Fruit fly (Drosophila melanogaster) whole organism, embryonic: Measurements from ENCODE around the gene CG33060.

Experiments
- Aef1 ChIP-seq: fragments of 200-800 bp; sonication (Bioruptor generic); IDR thresholded peaks from 3 replicates; pipeline ENCODE4 v1.3.6; 2022; ENCODE audit warnings: missing biosample characterization, missing genetic modification characterization
- Asciz ChIP-seq: fragments of 200-800 bp; sonication (Bioruptor generic); optimal IDR thresholded peaks from 2 replicates; lab custom pipeline; 2017; ENCODE audit warnings: missing biosample characterization, mild to moderate bottlenecking, missing genetic modification characterization, missing genetic modification reagents
- Atf6 ChIP-seq: fragments of 200-800 bp; sonication (Bioruptor generic); IDR thresholded peaks from 2 replicates; pipeline ENCODE4 v1.3.6; 2022; ENCODE audit warnings: missing biosample characterization, missing genetic modification characterization
- CG10267 ChIP-seq: fragments of 200-800 bp; sonication (Bioruptor generic); optimal IDR thresholded peaks from 2 replicates; lab custom pipeline; 2018; ENCODE audit warnings: missing biosample characterization, mild to moderate bottlenecking, missing genetic modification characterization, moderate library complexity
- CG10543 ChIP-seq: fragments of 200-800 bp; sonication (Bioruptor generic); optimal IDR thresholded peaks from 3 replicates; lab custom pipeline; 2017; ENCODE audit warnings: missing biosample characterization, mild to moderate bottlenecking, missing genetic modification characterization, moderate library complexity
- CG11723 ChIP-seq: fragments of 200-800 bp; sonication (Bioruptor generic); optimal IDR thresholded peaks from 2 replicates; lab custom pipeline; 2017; ENCODE audit warnings: missing biosample characterization, mild to moderate bottlenecking, missing genetic modification characterization
- CG13296 ChIP-seq: fragments of 200-800 bp; sonication (Bioruptor generic); optimal IDR thresholded peaks from 3 replicates; lab custom pipeline; 2018; ENCODE audit warnings: missing biosample characterization, mild to moderate bottlenecking, missing genetic modification characterization
- CG17186 ChIP-seq: fragments of 200-800 bp; sonication (Bioruptor generic); optimal IDR thresholded peaks from 3 replicates; lab custom pipeline; 2017; ENCODE audit warnings: missing biosample characterization, missing genetic modification reagents, missing genetic modification characterization
- CG17612 ChIP-seq: fragments of 200-800 bp; sonication (Bioruptor generic); IDR thresholded peaks from 2 replicates; pipeline ENCODE4 v1.3.6; 2022; ENCODE audit warnings: missing biosample characterization, missing genetic modification characterization
- CG2116 ChIP-seq: fragments of 200-800 bp; sonication (Bioruptor generic); optimal IDR thresholded peaks from 3 replicates; lab custom pipeline; 2018; ENCODE audit warnings: missing biosample characterization, mild to moderate bottlenecking, missing genetic modification characterization
- CG2712 ChIP-seq: fragments of 200-800 bp; optimal IDR thresholded peaks from 3 replicates; lab custom pipeline; 2019; ENCODE audit warnings: missing biosample characterization, mild to moderate bottlenecking, missing genetic modification characterization, moderate library complexity
- CG34376 ChIP-seq: fragments of 200-800 bp; sonication (Bioruptor generic); optimal IDR thresholded peaks from 2 replicates; lab custom pipeline; 2018; ENCODE audit warnings: missing biosample characterization, mild to moderate bottlenecking, missing genetic modification characterization
- CG4360 ChIP-seq: fragments of 200-800 bp; sonication (Bioruptor generic); IDR thresholded peaks from 2 replicates; pipeline ENCODE4 v1.3.6; 2022; ENCODE audit warnings: missing biosample characterization, missing genetic modification characterization
- CG6272 ChIP-seq: fragments of 200-800 bp; sonication (Bioruptor generic); IDR thresholded peaks from 2 replicates; pipeline ENCODE4 v1.3.6; 2022; ENCODE audit warnings: missing biosample characterization, missing genetic modification characterization
- CG8290 ChIP-seq, 3 experiments: fragments of 200-800 bp; sonication (Bioruptor generic); optimal IDR thresholded peaks; 2 replicates each; lab custom pipeline; 2016 to 2019; ENCODE audit warnings: missing biosample characterization in 3 of 3, missing genetic modification characterization in 3 of 3, mild to moderate bottlenecking in 2 of 3, moderate library complexity in 1 of 3
- CG8765 ChIP-seq: fragments of 200-800 bp; sonication (Bioruptor generic); IDR thresholded peaks from 2 replicates; pipeline ENCODE4 v1.3.6; 2022; ENCODE audit warnings: missing biosample characterization, missing genetic modification characterization
- CG9876 ChIP-seq: fragments of 200-800 bp; sonication (Bioruptor generic); optimal IDR thresholded peaks from 2 replicates; lab custom pipeline; 2016; ENCODE audit warnings: missing biosample characterization, missing genetic modification characterization
- Dbx ChIP-seq: fragments of 200-800 bp; sonication (Bioruptor generic); IDR thresholded peaks from 3 replicates; pipeline ENCODE4 v1.3.6; 2022; ENCODE audit warnings: missing biosample characterization, missing genetic modification characterization
- Fer1 ChIP-seq: fragments of 200-800 bp; sonication (Bioruptor generic); optimal IDR thresholded peaks from 2 replicates; lab custom pipeline; 2017; ENCODE audit warnings: missing biosample characterization, mild to moderate bottlenecking, missing genetic modification characterization
- Gsc ChIP-seq: fragments of 200-800 bp; sonication (Bioruptor generic); IDR thresholded peaks from 2 replicates; pipeline ENCODE4 v1.3.6; 2022; ENCODE audit warnings: missing biosample characterization, missing genetic modification characterization
- Med ChIP-seq: fragments of 200-800 bp; sonication (Bioruptor generic); peaks from one replicate; lab custom pipeline; 2016; ENCODE audit warnings: missing biosample characterization, missing genetic modification characterization, mild to moderate bottlenecking, inconsistent platforms, moderate library complexity
- Neu2 ChIP-seq: fragments of 200-800 bp; sonication (Bioruptor generic); optimal IDR thresholded peaks from 3 replicates; lab custom pipeline; 2016; ENCODE audit warnings: missing biosample characterization, missing genetic modification characterization, borderline replicate concordance
- Pdp1 ChIP-seq, 2 experiments: fragments of 200-800 bp; sonication (Bioruptor generic); optimal IDR thresholded peaks; 3 replicates each; lab custom pipeline; 2016; ENCODE audit warnings: missing biosample characterization in 2 of 2, missing genetic modification characterization in 2 of 2, mild to moderate bottlenecking in 1 of 2, moderate library complexity in 1 of 2
- Rfx ChIP-seq: fragments of 200-800 bp; sonication (Bioruptor generic); IDR thresholded peaks from 2 replicates; pipeline ENCODE4 v1.3.6; 2022; ENCODE audit warnings: missing biosample characterization, missing genetic modification characterization
- Spps ChIP-seq: fragments of 200-800 bp; sonication (Bioruptor generic); optimal IDR thresholded peaks from 2 replicates; lab custom pipeline; 2018; ENCODE audit warnings: missing biosample characterization, mild to moderate bottlenecking, missing genetic modification characterization
- Sry-δ ChIP-seq: fragments of 200-800 bp; sonication (Bioruptor generic); optimal IDR thresholded peaks from 2 replicates; lab custom pipeline; 2016; ENCODE audit warnings: missing biosample characterization, missing genetic modification characterization
- YL-1 ChIP-seq: fragments of 200-800 bp; sonication (Bioruptor generic); optimal IDR thresholded peaks from 3 replicates; lab custom pipeline; 2017; ENCODE audit warnings: missing biosample characterization, mild to moderate bottlenecking, missing genetic modification characterization
- bigmax ChIP-seq: fragments of 200-800 bp; sonication (Bioruptor generic); optimal IDR thresholded peaks from 2 replicates; lab custom pipeline; 2018; ENCODE audit warnings: missing biosample characterization, mild to moderate bottlenecking, missing genetic modification characterization
- chinmo ChIP-seq: fragments of 200-800 bp; sonication (Bioruptor generic); IDR thresholded peaks from 4 replicates; pipeline ENCODE4 v1.3.6; 2022; ENCODE audit warnings: missing biosample characterization, missing genetic modification characterization; ENCODE audit not compliant: partially characterized antibody
- corto ChIP-seq: fragments of 200-800 bp; sonication (Bioruptor generic); optimal IDR thresholded peaks from 2 replicates; lab custom pipeline; 2016; ENCODE audit warnings: missing biosample characterization, mild to moderate bottlenecking, missing genetic modification characterization, moderate library complexity
- cwo ChIP-seq: fragments of 200-800 bp; sonication (Bioruptor generic); optimal IDR thresholded peaks from 3 replicates; lab custom pipeline; 2017; ENCODE audit warnings: missing biosample characterization, missing genetic modification characterization, mild to moderate bottlenecking, moderate library complexity, missing genetic modification reagents
- da ChIP-seq: fragments of 200-800 bp; sonication (Bioruptor generic); optimal IDR thresholded peaks from 2 replicates; lab custom pipeline; 2016; ENCODE audit warnings: missing biosample characterization, missing genetic modification characterization
- gce ChIP-seq: fragments of 200-800 bp; sonication (Bioruptor generic); IDR thresholded peaks from 3 replicates; pipeline ENCODE4 v1.3.6; 2022; ENCODE audit warnings: missing biosample characterization, missing genetic modification characterization
- grn ChIP-seq: fragments of 200-800 bp; sonication (Bioruptor generic); optimal IDR thresholded peaks from 3 replicates; lab custom pipeline; 2017; ENCODE audit warnings: missing biosample characterization, missing genetic modification characterization
- ken ChIP-seq: fragments of 200-800 bp; sonication (Bioruptor generic); IDR thresholded peaks from 3 replicates; pipeline ENCODE4 v1.3.6; 2022; ENCODE audit warnings: missing biosample characterization, missing genetic modification characterization
- pnt ChIP-seq: fragments of 200-800 bp; sonication (Bioruptor generic); optimal IDR thresholded peaks from 3 replicates; lab custom pipeline; 2016; ENCODE audit warnings: missing biosample characterization, missing genetic modification characterization
- rib ChIP-seq: fragments of 200-800 bp; sonication (Bioruptor generic); IDR thresholded peaks from 2 replicates; pipeline ENCODE4 v1.3.6; 2022; ENCODE audit warnings: missing biosample characterization, missing genetic modification characterization
- run ChIP-seq: fragments of 200-800 bp; sonication (Bioruptor generic); optimal IDR thresholded peaks from 3 replicates; lab custom pipeline; 2018; ENCODE audit warnings: missing biosample characterization, mild to moderate bottlenecking, missing genetic modification characterization
- sc ChIP-seq, 3 experiments: fragments of >200 bp in 2 of 3; fragments of 200-800 bp in 1 of 3; sonication (Bioruptor generic) in 1 of 3; optimal IDR thresholded peaks; 2 replicates in 2 of 3; 3 replicates in 1 of 3; lab custom pipeline; 2017; ENCODE audit warnings: mild to moderate bottlenecking in 1 of 3, missing biosample characterization in 1 of 3, missing genetic modification characterization in 1 of 3, missing genetic modification reagents in 1 of 3
- scrt ChIP-seq: fragments of 200-800 bp; sonication (Bioruptor generic); optimal IDR thresholded peaks from 2 replicates; lab custom pipeline; 2018; ENCODE audit warnings: missing biosample characterization, mild to moderate bottlenecking, missing genetic modification characterization, moderate library complexity
- sens-2 ChIP-seq: fragments of 200-800 bp; sonication (Bioruptor generic); IDR thresholded peaks from 2 replicates; pipeline ENCODE4 v1.3.6; 2022; ENCODE audit warnings: missing biosample characterization, missing genetic modification characterization
- shn ChIP-seq: fragments of 200-800 bp; sonication (Bioruptor generic); optimal IDR thresholded peaks from 3 replicates; lab custom pipeline; 2016; ENCODE audit warnings: missing biosample characterization, missing genetic modification characterization
- sisA ChIP-seq: fragments of 200-800 bp; sonication (Bioruptor generic); IDR thresholded peaks from 2 replicates; pipeline ENCODE4 v1.3.6; 2022; ENCODE audit warnings: missing biosample characterization, missing genetic modification characterization
- slbo ChIP-seq: fragments of 200-800 bp; sonication (Bioruptor generic); IDR thresholded peaks from 2 replicates; pipeline ENCODE4 v1.3.6; 2022; ENCODE audit warnings: missing biosample characterization, missing genetic modification characterization
- ssp ChIP-seq: fragments of 200-800 bp; sonication (Bioruptor generic); IDR thresholded peaks from 2 replicates; pipeline ENCODE4 v1.3.6; 2022; ENCODE audit warnings: missing biosample characterization, missing genetic modification characterization
- sug ChIP-seq: fragments of 200-800 bp; optimal IDR thresholded peaks from 2 replicates; lab custom pipeline; 2019; ENCODE audit warnings: missing biosample characterization, mild to moderate bottlenecking, missing genetic modification characterization, moderate library complexity
- vnd ChIP-seq: fragments of 200-800 bp; sonication (Bioruptor generic); IDR thresholded peaks from 3 replicates; pipeline ENCODE4 v1.3.6; 2022; ENCODE audit warnings: missing biosample characterization, missing genetic modification characterization; ENCODE audit not compliant: partially characterized antibody
- wdn ChIP-seq: fragments of 200-800 bp; sonication (Bioruptor generic); IDR thresholded peaks from 2 replicates; pipeline ENCODE4 v1.3.6; 2022; ENCODE audit warnings: missing biosample characterization, missing genetic modification characterization

Gene CG33060

DNA sequence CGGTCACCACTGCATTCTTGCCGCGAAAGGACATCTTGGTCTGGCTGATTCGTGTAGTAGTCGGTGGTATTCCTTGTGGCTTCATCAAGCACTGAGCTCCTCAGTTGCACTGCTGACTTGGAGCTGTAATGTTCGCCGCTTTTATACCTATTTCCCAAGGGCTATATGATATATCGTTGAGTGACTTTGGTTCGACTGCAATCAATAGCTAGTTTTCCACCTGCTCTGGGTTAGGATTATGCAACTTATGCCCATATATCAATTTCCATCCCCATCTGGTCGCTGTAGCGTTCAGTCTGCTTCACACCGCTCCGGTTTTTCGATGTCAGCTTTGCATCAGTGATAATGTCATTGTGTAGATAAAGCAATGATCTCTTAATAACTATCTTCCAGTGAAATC is 23.4 kb downstream of the CG33060 start, which contains the start of gene Pdh:
Gene Pdh, minus strand, starts transcription at position 101 of the 400 bp plus-strand sequence.
- TF ChIP-seq ssp (no peak), CG2116 (GFP tag; lab: Kevin White, UChicago) (no peak), Aef1 (no peak), Med (GFP tag; lab: Kevin White, UChicago) (peak; percentile 57), sisA (GFP tag; lab: Robert Waterston, UW) (no peak), bigmax (no peak), Rfx (no peak), CG11723 (GFP tag; lab: Kevin White, UChicago) (no peak), Neu2 (no peak), wdn (GFP tag; lab: Robert Waterston, UW) (no peak), CG9876 (GFP tag; lab: Kevin White, UChicago) (no peak), Pdp1 (GFP tag; optimal IDR thresholded peaks at IDR 0.05; lab: Kevin White, UChicago) (peak in 1 of 2 experiments; percentile 0)

DNA sequence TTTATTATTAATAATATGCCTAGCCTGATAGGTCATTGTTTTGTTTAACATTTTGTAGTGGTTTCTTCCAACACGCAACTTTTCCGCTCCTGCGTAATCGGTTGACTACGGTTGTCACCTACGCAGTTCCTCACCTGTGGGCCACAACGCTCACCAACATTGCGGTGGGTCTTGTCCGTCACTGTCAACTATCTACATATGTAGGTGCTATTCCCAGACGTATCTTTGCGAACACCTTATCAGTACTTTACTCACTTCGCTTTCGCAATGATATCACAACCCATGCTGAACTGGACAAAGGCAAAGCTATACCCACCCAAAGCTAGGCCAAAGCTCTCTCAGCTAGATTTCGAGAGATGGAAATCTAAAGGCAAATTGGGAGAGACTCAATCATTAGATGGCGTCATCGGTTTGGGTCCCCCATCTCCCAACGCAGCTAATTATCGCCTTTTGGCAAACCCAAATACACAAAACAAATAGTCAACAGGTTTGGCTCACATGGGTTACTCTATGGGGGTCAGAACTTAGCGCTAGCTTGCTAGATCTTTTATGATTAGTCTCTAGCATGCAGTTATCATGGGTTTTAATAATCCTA is 25.4 kb downstream of the CG33060 start:
- peak; percentile 17 for TF ChIP-seq CG13296 (GFP tag; lab: Kevin White, UChicago)
- TF ChIP-seq vnd (GFP tag; lab: Robert Waterston, UW): no peak
- TF ChIP-seq CG8765 (GFP tag; lab: Robert Waterston, UW): no peak
- TF ChIP-seq CG4360 (GFP tag; lab: Robert Waterston, UW): no peak
- 0 out of 3 replicates have a peak, but pooled peaks have one; percentile 15 for TF ChIP-seq Dbx (GFP tag; lab: Robert Waterston, UW)
- no peak for TF ChIP-seq CG6272 (GFP tag; lab: Robert Waterston, UW)
- peak; percentile 49 for TF ChIP-seq scrt
- no peak for TF ChIP-seq ken
- TF ChIP-seq CG34376 (GFP tag; lab: Kevin White, UChicago): peak; percentile 93
- TF ChIP-seq rib: 0 out of 2 replicates have a peak, but pooled peaks have one; percentile 14
- peak; percentile 99 for TF ChIP-seq sug (tag; lab: Kevin White, UChicago)
- peak; percentile 25 for TF ChIP-seq Fer1
- no peak for TF ChIP-seq da (GFP tag; lab: Kevin White, UChicago)
- TF ChIP-seq Gsc (GFP tag; lab: Robert Waterston, UW): no peak
- no peak for TF ChIP-seq CG2712 (tag; lab: Kevin White, UChicago)
- no peak for TF ChIP-seq gce (GFP tag; lab: Robert Waterston, UW)
- no peak for TF ChIP-seq CG17186 (GFP tag; lab: Kevin White, UChicago)
- TF ChIP-seq CG10267 (tag; lab: Kevin White, UChicago): no peak
- TF ChIP-seq grn (GFP tag; lab: Kevin White, UChicago): peak; percentile 68
- TF ChIP-seq CG10543 (GFP tag; lab: Kevin White, UChicago): peak; percentile 11
- no peak for TF ChIP-seq CG17612 (GFP tag; lab: Robert Waterston, UW)
- peak; percentile 83; the same call in 2 of the 4 replicates for TF ChIP-seq chinmo (GFP tag; lab: Robert Waterston, UW)
- TF ChIP-seq corto (GFP tag; lab: Kevin White, UChicago): no peak
- TF ChIP-seq pnt (GFP tag; lab: Kevin White, UChicago): no peak
- TF ChIP-seq Spps: no peak
- no peak for TF ChIP-seq slbo (GFP tag; lab: Robert Waterston, UW)
- no peak for TF ChIP-seq YL-1 (GFP tag; lab: Kevin White, UChicago)
- TF ChIP-seq shn (GFP tag; lab: Kevin White, UChicago): no peak
- TF ChIP-seq Pdp1 (GFP tag; optimal IDR thresholded peaks at IDR 0.05; lab: Kevin White, UChicago): peak in 1 of 2 experiments; percentile 49
- TF ChIP-seq Asciz (GFP tag; lab: Kevin White, UChicago): no peak
- TF ChIP-seq Atf6 (GFP tag; lab: Robert Waterston, UW): peak; percentile 50; the same call in 1 of the 2 replicates
- no peak for TF ChIP-seq Sry-δ (GFP tag; lab: Kevin White, UChicago)
- TF ChIP-seq CG8290 (GFP tag; optimal IDR thresholded peaks at IDR 0.05; lab: Kevin White, UChicago): no peak
- peak in 1 of 2 experiments; percentile 48 for TF ChIP-seq CG8290 (tag; optimal IDR thresholded peaks at IDR 0.05; lab: Kevin White, UChicago)
- TF ChIP-seq run: no peak
- no peak for TF ChIP-seq cwo
- no peak for TF ChIP-seq sens-2 (GFP tag; lab: Robert Waterston, UW)
- TF ChIP-seq sc (optimal IDR thresholded peaks at IDR 0.05; lab: Kevin White, UChicago): no peak
- no peak for TF ChIP-seq sc (GFP tag; optimal IDR thresholded peaks at IDR 0.05; lab: Kevin White, UChicago)
